Fruit fly (Drosophila melanogaster): ENCODE measurements around the gene CG3862.
A peak's percentile ranks its signal among the peaks of the same experiment; 100 is the strongest.

CG3862 gene

dm6 chr2L:780182-780581 lies 45.5 kb downstream of the CG3862 start, which contains the start of gene Gr21a:
Gr21a (plus strand) TSS chr2L:780482.
- TF ChIP-seq Lpt (GFP tag; optimal IDR thresholded peaks at IDR 0.05) (no peak), CG11294 (GFP tag; IDR thresholded peaks at IDR 0.05) (no peak), CG4318 (GFP tag; optimal IDR thresholded peaks at IDR 0.05) (no peak), Hr39 (GFP tag; optimal IDR thresholded peaks at IDR 0.05) (no peak), CG7368 (GFP tag; optimal IDR thresholded peaks at IDR 0.05) (no peak)

- TF ChIP-seq CG34406 (GFP tag; optimal IDR thresholded peaks at IDR 0.05) (no peak), CG11762 (GFP tag; optimal IDR thresholded peaks at IDR 0.05; ENCODE audit: insufficient read depth) (no peak), Met (GFP tag; optimal IDR thresholded peaks at IDR 0.05) (no peak), CG10669 (GFP tag; optimal IDR thresholded peaks at IDR 0.05) (no peak), Hr39 (GFP tag; optimal IDR thresholded peaks at IDR 0.05) (no peak), vri (GFP tag; optimal IDR thresholded peaks at IDR 0.05) (no peak), ss (GFP tag; optimal IDR thresholded peaks at IDR 0.05) (no peak), salr (GFP tag; optimal IDR thresholded peaks at IDR 0.05) (no peak), lz (GFP tag; optimal IDR thresholded peaks at IDR 0.05) (no peak), CG16779 (tag; optimal IDR thresholded peaks at IDR 0.05) (no peak)
These were observed 46.5 kb downstream of the CG3862 start, which contains the start of gene CG13947 for dm6 chr2L:779123-779584. CG13947 (plus strand) TSS chr2L:779173.

- peak; percentile 3 for TF ChIP-seq fkh (GFP tag; optimal IDR thresholded peaks at IDR 0.05)
- TF ChIP-seq Ets96B (tag; optimal IDR thresholded peaks at IDR 0.05), result no peak
These were observed 49.4 kb downstream of the CG3862 start, which contains the start of gene CG13946 for dm6 chr2L:776236-776635. CG13946 (plus strand) TSS chr2L:776536.

All from whole organism, prepupa.